Worm (Caenorhabditis elegans): ENCODE measurements around the gene mtp-18.

DNA sequence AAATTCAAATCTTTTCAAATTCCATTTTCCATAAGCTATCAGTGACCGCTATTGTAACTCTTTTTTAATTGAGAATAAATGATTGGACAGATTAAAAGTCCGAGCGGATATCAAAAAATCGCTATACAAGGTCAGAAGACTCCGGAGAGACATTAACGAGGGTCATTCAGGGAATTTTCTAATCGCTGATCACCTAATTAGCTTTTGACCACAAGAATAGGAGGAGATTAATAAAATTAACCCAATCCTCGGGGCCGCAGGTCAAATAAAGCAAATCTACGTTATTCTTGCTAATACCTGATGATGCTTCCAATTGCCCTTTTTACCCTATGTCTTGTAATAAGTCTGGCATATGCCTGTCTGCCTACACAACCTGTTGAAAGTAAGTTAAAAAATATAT is 32.5 kb downstream of the mtp-18 start, which contains the start of gene T25B2.1:
- TF ChIP-seq klf-2 (GFP tag; conservative IDR thresholded peaks at IDR 0.05) (no peak), tab-1 (GFP tag; IDR thresholded peaks at IDR 0.05) (no peak), flt-1 (GFP tag; IDR thresholded peaks at IDR 0.05) (no peak), ztf-29 (GFP tag; IDR thresholded peaks at IDR 0.05) (no peak), med-1 (GFP tag; optimal IDR thresholded peaks at IDR 0.05; ENCODE audit: insufficient read depth) (no peak)
